Fruit fly (Drosophila melanogaster) whole organism, larva: ENCODE data around the gene phu.
A peak's percentile ranks its signal among the peaks of the same experiment; 100 is the strongest.

Source experiments
- noc ChIP-seq: fragments of 200-800 bp; sonication (Bioruptor generic); optimal IDR thresholded peaks from 3 replicates; lab custom pipeline; 2019; ENCODE audit warnings: missing biosample characterization, mild to moderate bottlenecking, missing genetic modification characterization, moderate library complexity

Gene phu

DNA sequence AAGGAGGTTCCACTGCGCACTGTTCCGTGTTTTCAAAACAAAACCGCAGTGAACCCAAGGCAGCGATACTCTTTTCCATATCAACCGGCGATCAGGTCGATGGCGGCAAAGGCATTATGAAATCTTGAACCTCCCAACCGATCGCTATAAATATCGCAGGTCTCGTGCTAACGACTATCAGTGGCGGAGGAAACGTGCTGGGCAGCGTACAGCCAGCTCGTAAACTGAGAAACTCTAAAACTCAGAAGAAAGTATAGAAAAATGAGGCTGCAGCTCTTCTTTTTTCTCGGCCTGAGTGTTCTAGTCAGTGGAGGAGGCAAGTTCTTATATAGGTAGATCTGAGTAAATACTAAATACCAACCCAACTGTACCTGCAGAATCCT is at the start of gene phu:
Gene phu (plus strand): TSS at position 175 of the 383 bp plus-strand sequence.
- no peak for TF ChIP-seq noc (tag; lab: Kevin White, UChicago)

DNA sequence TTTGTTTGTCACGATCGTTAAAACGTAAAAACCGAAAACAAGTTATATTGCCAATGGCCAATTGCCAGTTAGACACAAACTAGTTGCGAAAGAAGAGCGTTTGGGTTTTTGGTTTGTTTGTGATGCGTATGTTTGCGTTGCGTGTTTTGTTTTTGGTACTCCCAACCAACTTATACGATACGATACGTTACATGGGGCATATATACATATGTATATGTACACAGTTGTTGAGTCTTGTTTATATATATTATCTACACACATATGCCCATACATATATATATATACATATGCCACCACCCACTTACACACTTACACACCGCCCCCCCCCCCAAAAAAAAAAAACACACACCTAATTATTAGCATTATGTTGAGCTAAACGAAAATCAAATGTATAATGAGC is 46.3 kb upstream of the phu start:
- TF ChIP-seq noc (tag; lab: Kevin White, UChicago): no peak

DNA sequence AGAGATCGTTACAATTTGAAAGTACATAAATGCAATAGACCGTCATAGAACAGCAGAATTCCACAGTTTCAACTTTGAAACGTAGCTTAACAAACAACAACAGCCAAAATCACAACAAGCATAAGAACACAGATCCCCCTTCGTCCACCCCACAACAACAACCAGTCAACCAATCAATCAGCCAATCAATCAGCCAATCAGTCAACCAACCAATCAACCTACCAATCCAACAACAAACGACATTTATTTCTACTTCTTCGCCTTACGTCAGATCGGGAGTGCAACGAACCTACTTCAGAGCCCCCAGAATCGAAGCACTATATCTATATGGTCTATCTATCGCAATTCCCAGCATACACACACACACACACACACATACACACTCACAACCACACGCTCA is 43.9 kb upstream of the phu start:
- TF ChIP-seq noc (tag; lab: Kevin White, UChicago): no peak

DNA sequence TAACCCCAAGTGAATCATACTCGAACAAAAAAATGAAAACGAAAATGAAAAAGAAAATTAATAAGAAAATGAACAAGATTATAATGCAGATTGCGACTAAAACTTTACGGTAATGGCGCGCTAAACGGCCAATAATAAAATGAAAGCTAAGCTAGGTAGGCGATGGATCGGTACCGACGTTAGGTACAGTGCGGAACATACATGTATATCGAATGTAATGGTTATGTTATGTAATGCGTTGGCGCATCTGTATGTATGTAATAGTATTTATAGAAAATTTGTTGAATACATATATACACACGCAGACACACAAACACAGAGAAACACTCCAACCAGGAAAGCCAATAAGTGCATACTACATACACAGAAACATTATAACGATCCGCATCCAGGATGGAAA is 39.6 kb upstream of the phu start:
- no peak for TF ChIP-seq noc (tag; lab: Kevin White, UChicago)

DNA sequence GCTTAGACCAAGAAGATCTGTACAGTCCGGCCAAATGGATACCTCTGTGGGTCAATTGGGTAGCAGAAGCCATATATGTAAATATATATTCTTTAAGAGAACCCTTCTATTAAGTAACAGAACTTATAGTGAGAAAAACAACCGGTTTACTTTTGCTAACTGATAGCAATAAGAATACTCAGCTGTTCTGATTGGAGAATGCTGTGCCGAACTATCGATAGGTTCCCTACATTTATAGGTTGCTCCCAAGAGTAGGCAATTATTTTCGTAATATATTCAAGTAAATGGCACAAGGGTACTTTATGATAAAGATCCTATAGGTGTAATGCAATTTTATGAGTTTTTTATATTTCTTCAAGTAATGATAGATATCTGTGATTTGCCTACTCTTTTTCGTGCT is 38.2 kb upstream of the phu start, which contains the start of gene GstZ1:
Gene GstZ1 (minus strand): TSS at position 174 of the 400 bp plus-strand sequence.
- TF ChIP-seq noc (tag; lab: Kevin White, UChicago): no peak

DNA sequence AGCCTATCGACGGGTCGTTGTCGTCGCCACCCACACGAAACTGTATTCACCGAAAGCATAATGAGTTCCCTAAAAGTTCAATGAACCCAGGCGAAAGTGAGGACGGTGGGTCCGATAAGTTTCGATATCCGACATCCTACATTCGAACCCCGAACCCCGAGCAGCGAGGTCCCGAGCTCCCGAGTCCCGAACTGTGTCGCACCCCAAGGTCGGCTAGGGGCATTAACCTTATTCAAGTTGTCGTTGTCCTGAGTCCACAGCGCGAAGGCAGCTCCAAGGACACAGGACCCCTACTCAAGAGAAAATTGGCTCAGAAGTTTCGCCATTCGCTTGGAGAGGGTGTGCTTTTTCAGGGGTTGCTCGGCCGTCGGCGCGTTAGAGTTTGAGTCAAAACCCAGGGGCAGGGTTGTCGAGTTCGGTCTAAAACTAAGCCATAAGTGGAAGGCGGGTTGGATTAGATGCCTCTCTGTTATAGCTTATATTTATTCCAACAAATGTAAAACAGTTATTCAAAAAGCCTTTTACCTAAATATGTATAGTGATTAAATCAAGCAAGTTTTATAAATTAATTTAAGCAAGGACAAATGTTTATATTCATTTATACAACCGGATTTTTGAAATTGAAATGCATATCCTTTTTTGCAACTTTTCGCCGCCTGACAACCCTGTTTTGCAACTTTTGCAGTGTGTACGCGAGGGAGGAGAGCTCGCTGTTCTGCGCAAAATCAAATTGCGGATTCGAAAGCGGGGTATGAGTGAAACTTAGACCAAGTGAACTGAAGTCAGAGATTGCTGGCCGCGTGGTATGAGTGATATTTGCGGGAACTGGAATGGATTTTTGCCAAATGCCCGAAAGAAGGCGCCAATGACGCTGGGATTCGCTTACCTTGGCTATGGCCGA is 35.0 kb upstream of the phu start:
- TF ChIP-seq noc (tag; lab: Kevin White, UChicago): peak; percentile 64

DNA sequence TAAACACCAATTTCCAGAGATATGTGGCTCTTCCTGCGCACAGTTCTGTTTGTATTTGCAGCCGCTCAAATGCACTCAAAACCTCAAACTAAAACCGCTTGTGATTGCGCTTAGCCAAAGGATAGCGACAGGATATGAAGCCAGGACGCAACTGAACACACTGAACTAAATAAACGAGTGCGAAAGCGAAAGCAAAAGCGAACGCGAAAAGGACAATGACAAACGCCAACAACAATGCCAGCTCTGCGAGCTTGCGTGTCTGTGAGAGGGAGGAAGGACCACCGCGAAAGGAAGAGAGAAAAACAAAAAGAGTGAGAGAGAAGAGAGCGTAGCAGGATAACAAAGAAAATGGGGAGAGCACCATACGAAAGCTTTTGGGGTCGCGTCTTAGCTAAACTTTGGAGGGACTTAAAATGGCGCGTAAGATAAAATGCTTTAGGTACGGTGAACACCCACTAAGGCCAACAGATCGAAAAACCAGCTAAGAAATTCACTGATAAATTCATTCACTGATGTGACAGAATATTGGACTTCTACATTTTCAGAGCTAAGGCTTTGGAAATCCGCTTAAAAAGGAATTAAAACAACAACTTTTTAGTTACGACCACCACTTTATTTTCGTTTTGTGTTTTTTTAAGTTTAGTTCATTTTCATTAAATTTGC is 34.0 kb upstream of the phu start, which contains the start of gene GstZ2:
Gene GstZ2 (minus strand): TSS at position 165 of the 663 bp plus-strand sequence.
- TF ChIP-seq noc (tag; lab: Kevin White, UChicago): no peak

DNA sequence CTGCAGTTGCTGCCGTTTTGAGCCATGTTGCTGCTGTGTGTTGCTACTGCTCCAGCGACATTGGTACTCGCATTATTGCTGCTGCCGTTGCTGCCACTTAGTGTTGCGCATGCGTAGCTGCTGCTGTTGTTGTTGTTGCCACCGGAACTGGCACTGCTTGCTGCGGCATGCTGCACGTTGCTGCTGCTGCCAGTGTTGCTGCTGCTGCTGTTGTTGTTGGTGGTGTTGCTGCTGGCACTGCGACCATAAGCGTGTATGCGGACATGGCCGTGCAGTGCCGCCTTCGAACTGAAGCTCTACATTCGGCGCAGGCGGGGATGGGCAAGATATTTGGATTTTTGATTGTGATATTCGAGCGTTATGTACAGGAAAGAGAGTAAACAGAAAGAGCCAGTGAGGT is 26.5 kb upstream of the phu start:
- no peak for TF ChIP-seq noc (tag; lab: Kevin White, UChicago)

DNA sequence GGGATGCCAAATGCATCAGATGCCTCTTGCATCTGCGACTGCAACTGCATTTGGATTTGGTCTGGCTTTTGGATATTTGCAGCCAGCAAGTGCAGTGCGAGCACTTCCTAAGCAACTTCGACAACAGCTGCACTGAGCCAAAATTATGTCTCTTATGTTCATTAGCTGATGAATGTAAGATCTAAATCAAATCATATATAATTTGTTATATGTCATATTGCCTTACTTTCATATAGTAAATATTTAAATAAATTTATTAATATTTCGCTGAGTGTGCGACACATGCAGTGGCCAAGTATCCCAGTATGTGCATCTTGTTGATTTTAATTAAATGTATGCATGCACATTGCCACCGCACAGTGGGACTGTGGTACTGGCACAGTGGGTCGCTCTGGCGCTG is 14.2 kb upstream of the phu start:
- no peak for TF ChIP-seq noc (tag; lab: Kevin White, UChicago)

DNA sequence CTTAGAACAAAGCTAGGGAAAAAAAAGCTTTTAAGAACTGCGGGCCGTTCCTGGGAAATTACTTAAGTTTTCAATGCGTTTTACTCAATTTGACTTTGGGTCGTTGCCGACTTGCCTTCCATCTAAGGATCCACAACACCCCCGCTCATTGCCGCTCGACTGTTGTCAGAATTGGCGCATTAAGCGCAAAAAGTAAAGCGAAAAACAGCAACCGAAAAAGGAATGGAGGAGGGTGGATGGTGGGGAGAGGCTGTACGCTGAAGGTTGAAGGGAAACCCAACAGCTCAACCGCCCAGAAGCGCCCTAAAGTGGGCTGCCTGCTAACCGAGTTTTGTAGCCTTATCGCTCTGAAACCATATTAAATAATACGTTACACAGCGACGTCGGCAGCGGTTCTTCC is 7.0 kb upstream of the phu start:
- no peak for TF ChIP-seq noc (tag; lab: Kevin White, UChicago)

DNA sequence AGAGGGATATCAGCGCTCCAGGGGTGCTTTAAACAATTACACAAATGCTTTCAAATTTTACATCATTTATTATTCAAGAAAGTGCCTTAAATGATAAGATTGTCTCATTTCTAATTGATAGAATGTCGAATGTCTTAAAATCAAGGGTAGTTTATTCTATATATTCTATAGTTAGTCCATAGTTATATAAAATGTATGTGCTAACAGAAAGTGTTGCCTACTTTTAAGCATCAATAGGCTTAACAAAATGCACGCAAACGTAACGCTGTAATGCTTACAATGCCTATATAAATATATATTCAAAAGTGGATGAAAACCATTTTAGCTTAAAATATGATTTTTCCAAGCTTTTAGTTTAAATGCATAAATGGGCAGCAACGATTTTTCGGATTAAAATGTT is 6.6 kb upstream of the phu start:
- no peak for TF ChIP-seq noc (tag; lab: Kevin White, UChicago)

DNA sequence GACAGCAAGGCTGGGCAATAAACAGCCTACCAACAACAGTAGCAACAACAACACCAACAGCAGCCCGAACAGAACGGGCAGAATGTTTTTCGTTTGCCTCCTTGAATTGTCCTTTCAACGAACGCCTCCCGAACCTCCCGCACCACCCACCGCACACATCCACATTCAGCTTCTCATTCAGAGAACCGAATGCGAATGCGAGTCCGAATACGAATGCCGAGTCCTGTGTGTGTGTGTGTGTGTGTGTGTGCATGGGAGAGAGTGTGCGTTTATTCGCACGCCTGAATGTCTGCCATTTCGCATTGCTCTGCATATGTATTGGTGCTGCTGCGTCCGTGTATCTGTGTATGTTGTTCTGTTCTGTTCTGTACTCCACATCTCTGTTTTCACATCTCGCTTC is 6.1 kb upstream of the phu start:
- no peak for TF ChIP-seq noc (tag; lab: Kevin White, UChicago)

DNA sequence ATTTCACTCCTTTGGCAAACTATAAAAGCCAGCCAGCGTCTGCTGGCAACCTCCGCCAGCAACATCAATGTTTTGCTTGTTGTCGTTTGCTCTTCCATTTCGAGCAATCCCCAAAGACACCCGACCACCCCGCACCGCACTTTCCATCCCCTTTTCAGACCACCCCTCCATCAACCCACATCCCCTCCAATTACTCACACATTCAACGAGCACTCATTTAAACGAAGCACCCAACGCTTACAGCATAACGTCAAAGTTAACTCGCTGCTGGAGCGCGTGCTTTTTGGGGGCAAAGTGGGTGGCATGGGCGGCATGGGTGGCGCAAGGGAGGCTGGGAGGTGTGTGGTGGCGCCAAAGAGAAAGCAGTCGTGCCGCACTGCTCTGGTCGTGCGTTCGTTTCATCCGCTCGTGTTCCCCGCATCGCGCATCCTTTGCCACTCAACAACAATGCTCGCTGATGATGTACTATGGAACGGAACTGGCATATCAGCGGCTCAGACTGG is 3.5 kb upstream of the phu start:
- TF ChIP-seq noc (tag; lab: Kevin White, UChicago): no peak

DNA sequence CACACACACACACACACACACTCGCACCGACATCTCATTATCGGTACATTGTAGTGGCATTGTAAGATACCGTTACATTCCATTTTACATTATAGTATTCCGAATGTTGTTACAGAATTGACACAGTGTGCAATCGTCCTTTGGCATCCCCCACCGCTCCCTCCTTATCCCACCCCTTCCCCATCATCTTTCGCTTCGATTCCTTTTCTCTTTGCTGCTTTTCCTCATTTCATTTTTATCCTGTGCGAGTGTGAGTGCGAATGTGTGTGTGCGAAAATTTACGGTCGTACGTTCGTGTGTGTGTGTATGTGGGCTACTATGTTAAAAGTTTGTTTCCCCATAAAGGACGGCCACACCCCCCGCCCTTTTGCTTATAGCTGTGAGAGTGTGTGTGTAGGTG is 2.5 kb upstream of the phu start:
- no peak for TF ChIP-seq noc (tag; lab: Kevin White, UChicago)

DNA sequence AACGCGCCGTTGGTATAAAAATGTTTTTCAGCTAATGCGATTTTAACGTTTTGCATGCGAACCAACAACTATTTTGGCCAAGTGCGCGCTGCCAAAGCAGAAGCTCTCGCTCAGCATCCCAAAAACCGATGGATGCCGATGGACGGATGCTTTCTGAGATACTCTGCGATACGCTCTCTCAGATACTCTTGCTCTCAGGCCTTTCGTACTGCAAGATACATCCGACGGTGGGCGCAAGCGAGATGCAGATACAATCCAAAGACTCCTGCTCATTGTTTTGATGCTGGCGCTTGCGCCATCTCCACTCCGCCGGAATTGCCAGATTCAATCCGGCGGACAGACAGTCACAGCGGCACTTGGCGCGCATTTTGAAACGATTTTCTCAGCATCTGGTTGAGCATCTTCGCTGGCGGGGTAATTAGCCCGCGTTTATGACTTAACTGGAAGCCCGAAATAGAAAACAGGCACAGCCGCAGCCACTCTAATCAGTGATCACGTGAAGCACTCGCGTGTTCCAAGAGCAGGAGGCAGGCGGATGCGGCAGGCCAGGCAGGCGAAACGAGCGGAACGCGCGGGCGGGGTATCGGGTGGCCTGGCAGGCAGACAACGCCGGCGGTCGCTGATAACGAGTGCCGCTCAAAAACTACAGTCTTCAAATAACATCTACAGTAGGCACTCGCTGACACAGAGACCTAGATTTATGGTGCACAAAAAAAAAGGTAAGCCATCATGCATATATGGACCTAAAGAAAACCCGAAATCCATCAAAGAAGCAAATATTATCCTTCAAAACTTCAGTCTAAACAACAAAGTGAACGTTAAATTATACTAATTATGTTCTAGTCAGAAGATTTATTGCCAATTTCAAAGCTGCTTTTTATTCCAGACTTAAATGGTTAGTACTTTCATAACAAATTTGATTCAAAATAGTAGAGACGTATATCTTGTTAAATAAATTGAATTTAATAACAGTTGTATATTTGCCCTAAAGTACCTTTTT is 674 bp upstream of the phu start, which contains the start of gene CG16779:
Gene CG16779 (minus strand): TSS at position 51 of the 1,000 bp plus-strand sequence.
- TF ChIP-seq noc (tag; lab: Kevin White, UChicago): peak; percentile 63
